Fruit fly (Drosophila melanogaster) whole organism, wandering third instar larva: Measurements from ENCODE around the gene CG4586.

Experiments
- Hr83 ChIP-seq: fragments of 200-300 bp; sonication (Bioruptor generic); optimal IDR thresholded peaks from 2 replicates; lab custom pipeline; 2016; ENCODE audit warnings: missing biosample characterization, mild to moderate bottlenecking, missing genetic modification characterization, moderate library complexity; ENCODE audit not compliant: poor library complexity, severe bottlenecking
- dmrt93B ChIP-seq: fragments of 200-800 bp; sonication (Bioruptor generic); optimal IDR thresholded peaks from 2 replicates; lab custom pipeline; 2018; ENCODE audit warnings: missing biosample characterization, mild to moderate bottlenecking, missing genetic modification characterization

CG4586 gene

DNA sequence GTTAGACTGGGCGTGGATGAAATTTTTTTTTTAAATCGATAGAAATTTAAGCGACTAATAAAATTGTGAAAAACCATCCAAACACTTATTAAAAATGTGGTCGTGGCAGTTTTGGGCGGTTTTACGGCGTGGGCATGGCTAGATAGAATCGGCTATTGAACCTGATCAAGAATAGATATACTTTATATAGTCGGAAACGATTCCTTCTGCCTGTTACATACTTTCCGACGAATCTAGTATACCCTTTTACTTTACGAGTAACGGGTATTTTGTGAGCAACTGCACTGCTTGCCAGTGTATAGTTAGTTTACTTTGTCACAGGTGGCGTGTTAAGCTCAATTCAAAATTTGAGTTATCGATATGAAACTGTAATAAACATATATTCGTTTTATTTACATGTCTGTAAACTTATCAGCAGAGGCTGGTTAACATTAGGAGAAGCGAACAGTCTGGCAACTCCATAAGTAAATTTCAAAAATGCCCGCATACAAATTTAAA lies 45.3 kb downstream of the CG4586 start (continued):
- TF ChIP-seq Hr83 (peak; percentile 0), dmrt93B (GFP tag; lab: Kevin White, UChicago) (no peak)
